Worm (Caenorhabditis elegans) whole organism, L1 larva: Measurements from ENCODE around the gene T06F4.1.

Experiments
- C16A3.4 ChIP-seq: fragments of 150-350 bp; optimal IDR thresholded peaks from 2 replicates; lab custom pipeline; 2014; ENCODE audit warnings: missing biosample characterization, missing genetic modification characterization
- F16B12.6 ChIP-seq: fragments of 150-350 bp; optimal IDR thresholded peaks from 2 replicates; lab custom pipeline; 2014; ENCODE audit warnings: missing biosample characterization, missing genetic modification characterization
- aly-2 ChIP-seq: fragments of 150-350 bp; optimal IDR thresholded peaks from 2 replicates; lab custom pipeline; 2014; ENCODE audit warnings: missing biosample characterization, missing genetic modification characterization
- blmp-1 ChIP-seq: fragments of 150-350 bp; optimal IDR thresholded peaks from 2 replicates; lab custom pipeline; 2014; ENCODE audit warnings: missing biosample characterization, missing genetic modification characterization
- dpl-1 ChIP-seq, 3 experiments: fragments of 150-350 bp in 2 of 3; sonication (generic microtip) in 1 of 3; optimal IDR thresholded peaks; 2 replicates each; lab custom pipeline; 2014 to 2017; ENCODE audit warnings: missing biosample characterization in 3 of 3, missing genetic modification characterization in 3 of 3, missing genetic modification reagents in 3 of 3
- dsc-1 ChIP-seq: sonication (generic microtip); optimal IDR thresholded peaks from 2 replicates; lab custom pipeline; 2016; ENCODE audit warnings: mild to moderate bottlenecking, missing genetic modification characterization, missing compliant biosample characterization
- efl-1 ChIP-seq, 4 experiments: fragments of 150-350 bp; optimal IDR thresholded peaks in 3 of 4; peaks in 1 of 4; 1 replicate in 1 of 4; 2 replicates in 3 of 4; lab custom pipeline; 2014; ENCODE audit warnings: missing biosample characterization in 2 of 4, missing genetic modification characterization in 2 of 4, missing genetic modification reagents in 2 of 4
- elt-2 ChIP-seq: sonication (generic microtip); optimal IDR thresholded peaks from 2 replicates; lab custom pipeline; 2016; ENCODE audit warnings: missing genetic modification characterization, mild to moderate bottlenecking, inconsistent platforms, missing compliant biosample characterization, missing genetic modification reagents
- elt-3 ChIP-seq, 6 experiments: fragments of 150-350 bp in 1 of 6; sonication (generic microtip); optimal IDR thresholded peaks; 2 replicates each; lab custom pipeline; 2017 to 2018; ENCODE audit warnings: missing biosample characterization in 6 of 6, missing genetic modification characterization in 6 of 6, inconsistent platforms in 1 of 6
- ets-5 ChIP-seq: fragments of 200-800 bp; sonication (Bioruptor generic); IDR thresholded peaks from 2 replicates; pipeline ENCODE4 v1.3.6; 2022; ENCODE audit warnings: missing genetic modification characterization, missing compliant biosample characterization
- fkh-10 ChIP-seq: sonication (generic microtip); optimal IDR thresholded peaks from 2 replicates; lab custom pipeline; 2017; ENCODE audit warnings: missing biosample characterization, missing genetic modification reagents, missing genetic modification characterization
- fkh-4 ChIP-seq: sonication (generic microtip); optimal IDR thresholded peaks from 2 replicates; lab custom pipeline; 2016; ENCODE audit warnings: missing compliant biosample characterization, missing genetic modification characterization, borderline replicate concordance
- fkh-8 ChIP-seq: sonication (generic microtip); optimal IDR thresholded peaks from 2 replicates; lab custom pipeline; 2016; ENCODE audit warnings: mild to moderate bottlenecking, missing genetic modification characterization, missing compliant biosample characterization
- hlh-17 ChIP-seq: fragments of 200-800 bp; sonication (Bioruptor generic); optimal IDR thresholded peaks from 2 replicates; lab custom pipeline; 2018; ENCODE audit warnings: missing genetic modification characterization, mild to moderate bottlenecking, missing compliant biosample characterization, moderate library complexity, borderline replicate concordance
- irx-1 ChIP-seq: sonication (generic microtip); optimal IDR thresholded peaks from 2 replicates; lab custom pipeline; 2016; ENCODE audit warnings: missing genetic modification characterization, missing compliant biosample characterization
- jun-1 ChIP-seq: fragments of 150-350 bp; optimal IDR thresholded peaks from 2 replicates; lab custom pipeline; 2014; ENCODE audit warnings: missing biosample characterization, missing genetic modification reagents, missing genetic modification characterization
- lin-13 ChIP-seq: fragments of 150-350 bp; optimal IDR thresholded peaks from 2 replicates; lab custom pipeline; 2014; ENCODE audit warnings: missing biosample characterization, missing genetic modification reagents, missing genetic modification characterization
- lin-14 ChIP-seq: fragments of 200-800 bp; sonication (Bioruptor generic); optimal IDR thresholded peaks from 2 replicates; lab custom pipeline; 2018; ENCODE audit warnings: mild to moderate bottlenecking, missing genetic modification characterization, moderate library complexity, missing compliant biosample characterization
- lin-15B ChIP-seq: fragments of 150-350 bp; sonication (generic microtip); optimal IDR thresholded peaks from 3 replicates; lab custom pipeline; 2014; ENCODE audit warnings: missing biosample characterization, missing genetic modification characterization
- lin-35 ChIP-seq, 2 experiments: fragments of 150-350 bp; optimal IDR thresholded peaks; 2 replicates each; lab custom pipeline; 2014; ENCODE audit warnings: missing biosample characterization in 2 of 2, missing genetic modification characterization in 2 of 2, missing genetic modification reagents in 2 of 2
- lin-39 ChIP-seq: fragments of 150-350 bp; optimal IDR thresholded peaks from 2 replicates; lab custom pipeline; 2014; ENCODE audit warnings: missing biosample characterization, missing genetic modification reagents, missing genetic modification characterization
- lir-3 ChIP-seq: sonication (generic microtip); optimal IDR thresholded peaks from 2 replicates; lab custom pipeline; 2016; ENCODE audit warnings: mild to moderate bottlenecking, missing genetic modification characterization, moderate library complexity, missing compliant biosample characterization; ENCODE audit not compliant: poor library complexity
- mdl-1 ChIP-seq, 2 experiments: fragments of 150-350 bp; optimal IDR thresholded peaks; 2 replicates each; lab custom pipeline; 2014 to 2017; ENCODE audit warnings: missing biosample characterization in 2 of 2, missing genetic modification characterization in 2 of 2, inconsistent platforms in 1 of 2
- mef-2 ChIP-seq: fragments of 150-350 bp; optimal IDR thresholded peaks from 2 replicates; lab custom pipeline; 2014; ENCODE audit warnings: missing biosample characterization, missing genetic modification characterization
- mep-1 ChIP-seq: fragments of 150-350 bp; optimal IDR thresholded peaks from 2 replicates; lab custom pipeline; 2014; ENCODE audit warnings: missing biosample characterization, missing genetic modification characterization
- nhr-11 ChIP-seq: fragments of 150-350 bp; optimal IDR thresholded peaks from 2 replicates; lab custom pipeline; 2014; ENCODE audit warnings: missing biosample characterization, missing genetic modification characterization
- nhr-12 ChIP-seq: sonication (generic microtip); optimal IDR thresholded peaks from 2 replicates; lab custom pipeline; 2017; ENCODE audit warnings: missing biosample characterization, missing genetic modification characterization
- nhr-20 ChIP-seq: sonication (generic microtip); optimal IDR thresholded peaks from 2 replicates; lab custom pipeline; 2016; ENCODE audit warnings: mild to moderate bottlenecking, missing genetic modification characterization, missing compliant biosample characterization
- nhr-237 ChIP-seq: fragments of 150-350 bp; optimal IDR thresholded peaks from 2 replicates; lab custom pipeline; 2014; ENCODE audit warnings: missing biosample characterization, missing genetic modification characterization
- nhr-47 ChIP-seq: sonication (generic microtip); optimal IDR thresholded peaks from 2 replicates; lab custom pipeline; 2016; ENCODE audit warnings: mild to moderate bottlenecking, missing genetic modification characterization, moderate library complexity, missing compliant biosample characterization
- nhr-71 ChIP-seq: sonication (generic microtip); optimal IDR thresholded peaks from 2 replicates; lab custom pipeline; 2016; ENCODE audit warnings: mild to moderate bottlenecking, missing genetic modification characterization, moderate library complexity, missing compliant biosample characterization
- nhr-76 ChIP-seq: sonication (generic microtip); optimal IDR thresholded peaks from 2 replicates; lab custom pipeline; 2017; ENCODE audit warnings: missing biosample characterization, missing genetic modification characterization
- nhr-77 ChIP-seq: fragments of 150-350 bp; optimal IDR thresholded peaks from 2 replicates; lab custom pipeline; 2014; ENCODE audit warnings: missing biosample characterization, missing genetic modification characterization
- nhr-85 ChIP-seq: sonication (generic microtip); peaks from one replicate; lab custom pipeline; 2016; ENCODE audit warnings: missing genetic modification characterization, inconsistent platforms, missing compliant biosample characterization
- rnt-1 ChIP-seq: sonication (generic microtip); optimal IDR thresholded peaks from 2 replicates; lab custom pipeline; 2016; ENCODE audit warnings: mild to moderate bottlenecking, missing genetic modification characterization, moderate library complexity, missing compliant biosample characterization
- snpc-4 ChIP-seq: fragments of 150-350 bp; optimal IDR thresholded peaks from 2 replicates; lab custom pipeline; 2014; ENCODE audit warnings: missing biosample characterization, missing genetic modification characterization
- snu-23 ChIP-seq: sonication (generic microtip); optimal IDR thresholded peaks from 2 replicates; lab custom pipeline; 2016; ENCODE audit warnings: missing genetic modification characterization, missing compliant biosample characterization
- sptf-1 ChIP-seq: fragments of 150-350 bp; optimal IDR thresholded peaks from 2 replicates; lab custom pipeline; 2014; ENCODE audit warnings: missing biosample characterization, missing genetic modification characterization
- sup-37 ChIP-seq: fragments of 200-800 bp; sonication (Bioruptor generic); optimal IDR thresholded peaks from 2 replicates; lab custom pipeline; 2018; ENCODE audit warnings: mild to moderate bottlenecking, missing genetic modification characterization, missing compliant biosample characterization
- tbx-2 ChIP-seq: sonication (generic microtip); optimal IDR thresholded peaks from 2 replicates; lab custom pipeline; 2016; ENCODE audit warnings: missing genetic modification characterization, missing compliant biosample characterization
- unc-30 ChIP-seq: sonication (generic microtip); optimal IDR thresholded peaks from 2 replicates; lab custom pipeline; 2017; ENCODE audit warnings: missing biosample characterization, missing genetic modification characterization
- xbp-1 ChIP-seq: sonication (generic microtip); optimal IDR thresholded peaks from 2 replicates; lab custom pipeline; 2016; ENCODE audit warnings: missing genetic modification characterization, missing compliant biosample characterization
- zag-1 ChIP-seq: fragments of 150-350 bp; optimal IDR thresholded peaks from 2 replicates; lab custom pipeline; 2014; ENCODE audit warnings: missing biosample characterization, missing genetic modification characterization
- ztf-11 ChIP-seq, 2 experiments: sonication (generic microtip); optimal IDR thresholded peaks; 2 replicates each; lab custom pipeline; 2016 to 2017; ENCODE audit warnings: missing genetic modification characterization in 2 of 2, missing biosample characterization in 1 of 2, missing compliant biosample characterization in 1 of 2

Gene T06F4.1

ce11 chrX:4072501-4072900, 6.7 kb downstream of the T06F4.1 start:
- TF ChIP-seq nhr-12 (tag; lab: Kevin White, UChicago) = no peak
- no peak for TF ChIP-seq irx-1 (tag; lab: Kevin White, UChicago)
- no peak for TF ChIP-seq nhr-11 (tag; lab: Kevin White, UChicago)
- TF ChIP-seq xbp-1 (tag; lab: Kevin White, UChicago) = no peak
- no peak for TF ChIP-seq sptf-1 (tag; lab: Kevin White, UChicago)
- no peak for TF ChIP-seq C16A3.4 (tag; lab: Kevin White, UChicago)
- TF ChIP-seq F16B12.6 = no peak
- no peak for TF ChIP-seq hlh-17 (GFP tag; lab: Kevin White, UChicago)
- no peak for TF ChIP-seq efl-1 (optimal IDR thresholded peaks at IDR 0.05; lab: Kevin White, UChicago)
- TF ChIP-seq efl-1 (GFP tag; optimal IDR thresholded peaks at IDR 0.05 in 1 of 2; lab: Kevin White, UChicago) = no peak
- no peak for TF ChIP-seq sup-37 (GFP tag; lab: Kevin White, UChicago)
- TF ChIP-seq, all 84 proteins: peak for 0

ce11 chrX:4068180-4068579, 11.0 kb downstream of the T06F4.1 start:
- TF ChIP-seq fkh-10 (GFP tag; lab: Kevin White, UChicago) = no peak
- TF ChIP-seq nhr-71 (tag; lab: Kevin White, UChicago) = peak; percentile 2
- no peak for TF ChIP-seq nhr-77
- TF ChIP-seq mdl-1 (tag; optimal IDR thresholded peaks at IDR 0.05; lab: Kevin White, UChicago) = no peak
- no peak for TF ChIP-seq nhr-85 (tag; lab: Kevin White, UChicago)
- TF ChIP-seq lin-14 = peak; percentile 62
- no peak for TF ChIP-seq blmp-1 (tag; lab: Kevin White, UChicago)

ce11 chrX:4061968-4062367, 17.2 kb downstream of the T06F4.1 start:
- no peak for TF ChIP-seq dpl-1 (GFP tag; optimal IDR thresholded peaks at IDR 0.05; lab: Kevin White, UChicago)
- TF ChIP-seq efl-1 (optimal IDR thresholded peaks at IDR 0.05; lab: Kevin White, UChicago) = no peak
- peak in 1 of 2 experiments; percentile 20 for TF ChIP-seq efl-1 (GFP tag; optimal IDR thresholded peaks at IDR 0.05 in 1 of 2; lab: Kevin White, UChicago)
- TF ChIP-seq nhr-71 (tag; lab: Kevin White, UChicago) = no peak

ce11 chrX:4021967-4022366, 57.2 kb downstream of the T06F4.1 start, which contains the start of gene acr-10:
Gene acr-10 (plus strand): TSS chrX:4022267.
- no peak for TF ChIP-seq lir-3 (tag; lab: Kevin White, UChicago)
- no peak for TF ChIP-seq nhr-237 (tag; lab: Kevin White, UChicago)
- TF ChIP-seq lin-39 = no peak
- no peak for TF ChIP-seq fkh-4 (tag; lab: Kevin White, UChicago)
- TF ChIP-seq lin-13 = no peak
- no peak for TF ChIP-seq ets-5
- TF ChIP-seq snu-23 (GFP tag; lab: Kevin White, UChicago) = no peak
- no peak for TF ChIP-seq nhr-12 (tag; lab: Kevin White, UChicago)
- no peak for TF ChIP-seq nhr-76 (tag; lab: Kevin White, UChicago)
- no peak for TF ChIP-seq snpc-4 (tag; lab: Kevin White, UChicago)
- TF ChIP-seq jun-1 = no peak

- TF ChIP-seq efl-1 (optimal IDR thresholded peaks at IDR 0.05; lab: Kevin White, UChicago) (no peak), efl-1 (GFP tag; optimal IDR thresholded peaks at IDR 0.05 in 1 of 2; lab: Kevin White, UChicago) (peak in 1 of 2 experiments; percentile 51), unc-30 (no peak), ztf-11 (tag; optimal IDR thresholded peaks at IDR 0.05; lab: Kevin White, UChicago) (no peak), sptf-1 (tag; lab: Kevin White, UChicago) (no peak), elt-3 (tag; optimal IDR thresholded peaks at IDR 0.05; lab: Kevin White, UChicago) (peak in 1 of 6 experiments; percentile 37), lin-14 (peak; percentile 47), nhr-47 (no peak), mef-2 (tag; lab: Kevin White, UChicago) (no peak), aly-2 (no peak), lin-35 (GFP tag; optimal IDR thresholded peaks at IDR 0.05; lab: Kevin White, UChicago) (peak in 1 of 2 experiments; percentile 54), tbx-2 (no peak), zag-1 (no peak), mep-1 (peak; percentile 15), fkh-8 (tag; lab: Kevin White, UChicago) (no peak), nhr-76 (tag; lab: Kevin White, UChicago) (no peak), rnt-1 (peak; percentile 10), nhr-20 (tag; lab: Kevin White, UChicago) (peak; percentile 24), blmp-1 (tag; lab: Kevin White, UChicago) (peak; percentile 72), dsc-1 (peak; percentile 28), lin-15B (tag; lab: Kevin White, UChicago) (no peak), elt-2 (tag; lab: Kevin White, UChicago) (peak; percentile 48)
These were observed 60.5 kb downstream of the T06F4.1 start for ce11 chrX:4018566-4019182.
